Fruit fly (Drosophila melanogaster) whole organism, pupa: ENCODE data around the gene Obp73a.

Experiments used
- CG10348 ChIP-seq: fragments of 200-800 bp; sonication (Bioruptor generic); IDR thresholded peaks from 2 replicates; pipeline ENCODE4 v1.3.6; 2022; ENCODE audit warnings: missing biosample characterization, missing genetic modification characterization
- CG14655 ChIP-seq: fragments of 200-800 bp; sonication (Bioruptor generic); optimal IDR thresholded peaks from 3 replicates; lab custom pipeline; 2017; ENCODE audit warnings: mild to moderate bottlenecking, missing biosample characterization, missing genetic modification reagents, missing genetic modification characterization
- CG4496 ChIP-seq: fragments of 200-800 bp; sonication (Bioruptor generic); IDR thresholded peaks from 3 replicates; pipeline ENCODE4 v1.3.6; 2022; ENCODE audit warnings: missing biosample characterization, missing genetic modification characterization
- CG8159 ChIP-seq: fragments of 200-800 bp; sonication (Bioruptor generic); optimal IDR thresholded peaks from 3 replicates; lab custom pipeline; 2018; ENCODE audit warnings: missing biosample characterization, mild to moderate bottlenecking, missing genetic modification characterization, moderate library complexity
- CG9948 ChIP-seq: fragments of 200-800 bp; sonication (Bioruptor generic); optimal IDR thresholded peaks from 2 replicates; lab custom pipeline; 2018; ENCODE audit warnings: missing biosample characterization, mild to moderate bottlenecking, missing genetic modification characterization, moderate library complexity
- Ets98B ChIP-seq: fragments of 200-800 bp; sonication (Bioruptor generic); IDR thresholded peaks from 2 replicates; pipeline ENCODE4 v1.3.6; 2022; ENCODE audit warnings: missing biosample characterization, missing genetic modification characterization
- Pif1A ChIP-seq: fragments of 200-800 bp; sonication (Bioruptor generic); optimal IDR thresholded peaks from 3 replicates; lab custom pipeline; 2016; ENCODE audit warnings: missing biosample characterization, missing genetic modification characterization

DNA sequence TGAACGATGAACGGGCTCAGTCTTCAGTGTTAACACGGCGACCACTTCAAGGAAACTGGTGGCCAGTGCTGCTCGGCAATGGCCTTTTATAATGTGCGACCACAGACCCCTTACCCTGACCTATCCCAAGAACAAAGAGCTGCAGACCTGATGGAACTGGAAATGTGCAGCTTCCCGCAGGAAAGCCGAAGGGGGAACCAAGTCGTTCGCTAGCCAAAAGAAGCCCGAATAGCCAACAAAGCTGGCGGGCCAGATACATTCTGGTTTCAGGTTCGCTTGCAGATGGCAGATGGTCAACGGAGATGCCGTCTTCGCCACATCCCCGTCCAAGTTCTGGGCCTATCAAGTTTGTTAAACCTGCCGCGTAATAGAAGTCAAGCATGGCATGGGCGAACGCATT is 16.8 kb upstream of the Obp73a start, which contains the start of gene CG13023:
- no peak for TF ChIP-seq CG14655
- TF ChIP-seq Pif1A (GFP tag; lab: Kevin White, UChicago) = no peak
- TF ChIP-seq CG8159 = no peak
- no peak for TF ChIP-seq CG10348 (GFP tag; lab: Robert Waterston, UW)
- no peak; the same call in 2 of the 3 replicates for TF ChIP-seq CG4496 (GFP tag; lab: Robert Waterston, UW)
- TF ChIP-seq CG9948 (tag; lab: Kevin White, UChicago) = no peak
- TF ChIP-seq Ets98B (GFP tag; lab: Robert Waterston, UW) = no peak
